Fruit fly (Drosophila melanogaster): ENCODE measurements around the gene Jon25Bii.

- TF ChIP-seq CG11695 (GFP tag; IDR thresholded peaks at IDR 0.05) = no peak
- no peak for TF ChIP-seq cg (GFP tag; optimal IDR thresholded peaks at IDR 0.05)
- no peak for TF ChIP-seq CG6813 (GFP tag; optimal IDR thresholded peaks at IDR 0.05)
- no peak for TF ChIP-seq CG4404 (GFP tag; IDR thresholded peaks at IDR 0.05)
- no peak for TF ChIP-seq danr (GFP tag; IDR thresholded peaks at IDR 0.05)
- TF ChIP-seq CkIIα-i1 (GFP tag; IDR thresholded peaks at IDR 0.05) = no peak
- no peak for TF ChIP-seq tll (GFP tag; optimal IDR thresholded peaks at IDR 0.05)
- no peak for TF ChIP-seq CG14441 (GFP tag; IDR thresholded peaks at IDR 0.05)
- TF ChIP-seq Gsc (GFP tag; IDR thresholded peaks at IDR 0.05) = no peak
- no peak for TF ChIP-seq jigr1 (GFP tag; IDR thresholded peaks at IDR 0.05)
- TF ChIP-seq CG32772 (GFP tag; IDR thresholded peaks at IDR 0.05) = no peak
- no peak for TF ChIP-seq CG2875 (GFP tag; optimal IDR thresholded peaks at IDR 0.05)
- no peak for TF ChIP-seq CG34224 (GFP tag; IDR thresholded peaks at IDR 0.05; ENCODE audit: partially characterized antibody)
- no peak for TF ChIP-seq wdn (GFP tag; IDR thresholded peaks at IDR 0.05)
Measured at dm6 chr2L:4965923-4966322, 13.0 kb upstream of the Jon25Bii start.

All from whole organism, embryonic.